Worm (Caenorhabditis elegans) whole organism, young adult: ENCODE results near the gene toca-1.
A peak's percentile ranks its signal among the peaks of the same experiment; 100 is the strongest.

Experiments used
- Y56A3A.18 ChIP-seq: fragments of 200-800 bp; sonication (Bioruptor generic); IDR thresholded peaks from 2 replicates; pipeline ENCODE4 v1.3.6; 2022; ENCODE audit warnings: missing genetic modification reagents, missing genetic modification characterization, missing compliant biosample characterization
- dox-1 ChIP-seq: fragments of 200-800 bp; sonication (Bioruptor generic); IDR thresholded peaks from 2 replicates; pipeline ENCODE4 v1.3.6; 2022; ENCODE audit warnings: missing genetic modification reagents, missing genetic modification characterization, missing compliant biosample characterization
- gei-17 ChIP-seq: fragments of 200-800 bp; sonication (Bioruptor generic); optimal IDR thresholded peaks from 2 replicates; lab custom pipeline; 2018; ENCODE audit warnings: mild to moderate bottlenecking, missing genetic modification characterization, missing compliant biosample characterization
- mxl-1 ChIP-seq: sonication (generic microtip); optimal IDR thresholded peaks from 2 replicates; lab custom pipeline; 2016; ENCODE audit warnings: missing genetic modification characterization, missing compliant biosample characterization
- repo-1 ChIP-seq: sonication (generic microtip); optimal IDR thresholded peaks from 2 replicates; lab custom pipeline; 2017; ENCODE audit warnings: mild to moderate bottlenecking, missing genetic modification characterization, missing compliant biosample characterization
- rpc-1 ChIP-seq, 2 experiments: fragments of 150-350 bp in 1 of 2; sonication (generic microtip) in 1 of 2; optimal IDR thresholded peaks; 2 replicates each; lab custom pipeline; 2014 to 2018; ENCODE audit warnings: missing biosample characterization in 1 of 2, missing genetic modification characterization in 1 of 2, missing genetic modification reagents in 1 of 2, missing genotype in 1 of 2
- unc-62 ChIP-seq: fragments of 150-350 bp; optimal IDR thresholded peaks from 2 replicates; lab custom pipeline; 2014; ENCODE audit warnings: missing biosample characterization, missing genetic modification reagents, missing genetic modification characterization
- ztf-26 ChIP-seq: sonication (generic microtip); optimal IDR thresholded peaks from 2 replicates; lab custom pipeline; 2017; ENCODE audit warnings: missing genetic modification characterization, missing compliant biosample characterization

DNA sequence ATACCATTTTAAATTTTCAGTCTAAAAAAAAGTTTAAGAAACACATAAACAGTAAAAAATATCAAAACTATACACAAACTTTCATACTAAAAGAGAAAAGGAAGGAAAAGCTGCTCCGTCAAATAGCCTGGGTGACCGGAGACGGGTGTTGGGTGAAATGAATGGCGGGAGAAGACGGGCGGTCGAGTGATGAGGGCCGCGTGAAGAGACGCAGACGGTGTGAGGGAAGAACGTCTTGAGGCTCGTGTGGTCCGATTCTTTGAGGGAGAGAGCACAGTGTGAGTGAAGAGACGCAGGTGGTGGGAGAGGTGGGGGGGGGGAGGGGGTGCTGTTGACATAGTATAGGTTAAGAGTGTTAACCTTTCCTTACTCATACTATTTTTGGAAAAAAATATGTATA, 7.7 kb upstream of the toca-1 start:
- no peak for TF ChIP-seq rpc-1 (optimal IDR thresholded peaks at IDR 0.05; lab: Kevin White, UChicago)
- no peak for TF ChIP-seq rpc-1 (tag; optimal IDR thresholded peaks at IDR 0.05; lab: Kevin White, UChicago)
- 0 out of 2 replicates have a peak, but pooled peaks have one; percentile 29 for TF ChIP-seq Y56A3A.18 (GFP tag; lab: Robert Waterston, UW)
- no peak for TF ChIP-seq unc-62 (GFP tag; lab: Kevin White, UChicago)
- TF ChIP-seq ztf-26 (tag; lab: Kevin White, UChicago): no peak
- TF ChIP-seq dox-1 (GFP tag; lab: Robert Waterston, UW): no peak
- no peak for TF ChIP-seq repo-1 (tag; lab: Kevin White, UChicago)
- no peak for TF ChIP-seq gei-17 (GFP tag; lab: Kevin White, UChicago)
- no peak for TF ChIP-seq mxl-1 (tag; lab: Kevin White, UChicago)
